Fruit fly (Drosophila melanogaster) whole organism, embryonic: Measurements from ENCODE around the gene CG5973.

Experiments
- CG10959 ChIP-seq: fragments of 200-800 bp; sonication (Bioruptor generic); IDR thresholded peaks from 2 replicates; pipeline ENCODE4 v1.3.6; 2022; ENCODE audit warnings: missing biosample characterization, missing genetic modification characterization
- CG12104 ChIP-seq: fragments of 200-800 bp; sonication (Bioruptor generic); optimal IDR thresholded peaks from 3 replicates; lab custom pipeline; 2016; ENCODE audit warnings: missing biosample characterization, missing genetic modification characterization
- CG12299 ChIP-seq: fragments of 200-800 bp; sonication (Bioruptor generic); optimal IDR thresholded peaks from 2 replicates; lab custom pipeline; 2018; ENCODE audit warnings: missing biosample characterization, mild to moderate bottlenecking, missing genetic modification characterization
- CG12744 ChIP-seq: fragments of 200-800 bp; sonication (Bioruptor generic); optimal IDR thresholded peaks from 2 replicates; lab custom pipeline; 2016; ENCODE audit warnings: missing biosample characterization, missing genetic modification characterization
- CG12942 ChIP-seq: fragments of 200-800 bp; sonication (Bioruptor generic); optimal IDR thresholded peaks from 3 replicates; lab custom pipeline; 2016; ENCODE audit warnings: missing biosample characterization, missing genetic modification characterization
- CG14860 ChIP-seq: fragments of 200-800 bp; sonication (Bioruptor generic); IDR thresholded peaks from 3 replicates; pipeline ENCODE4 v1.3.6; 2022; ENCODE audit warnings: missing biosample characterization, missing genetic modification characterization; ENCODE audit not compliant: partially characterized antibody
- CG15479 ChIP-seq: fragments of 200-800 bp; sonication (Bioruptor generic); optimal IDR thresholded peaks from 3 replicates; lab custom pipeline; 2019; ENCODE audit warnings: missing biosample characterization, mild to moderate bottlenecking, missing genetic modification characterization, moderate library complexity
- CG15514 ChIP-seq: fragments of 200-800 bp; sonication (Bioruptor generic); optimal IDR thresholded peaks from 3 replicates; lab custom pipeline; 2017; ENCODE audit warnings: missing biosample characterization, missing genetic modification characterization, mild to moderate bottlenecking, moderate library complexity, missing genetic modification reagents
- CG34422 ChIP-seq: fragments of 200-800 bp; sonication (Bioruptor generic); IDR thresholded peaks from 3 replicates; pipeline ENCODE4 v1.3.6; 2022; ENCODE audit warnings: missing biosample characterization, missing genetic modification characterization
- CG42726 ChIP-seq: fragments of 200-800 bp; sonication (Bioruptor generic); IDR thresholded peaks from 2 replicates; pipeline ENCODE4 v1.3.6; 2022; ENCODE audit warnings: missing biosample characterization, missing genetic modification characterization; ENCODE audit not compliant: partially characterized antibody
- CG4820 ChIP-seq: fragments of 200-800 bp; sonication (Bioruptor generic); optimal IDR thresholded peaks from 3 replicates; lab custom pipeline; 2016; ENCODE audit warnings: missing biosample characterization, missing genetic modification characterization
- CG6791 ChIP-seq: fragments of 200-800 bp; sonication (Bioruptor generic); IDR thresholded peaks from 3 replicates; pipeline ENCODE4 v1.3.6; 2022; ENCODE audit warnings: missing biosample characterization, missing genetic modification characterization; ENCODE audit not compliant: partially characterized antibody
- CG9437 ChIP-seq: fragments of 200-800 bp; sonication (Bioruptor generic); optimal IDR thresholded peaks from 2 replicates; lab custom pipeline; 2018; ENCODE audit warnings: missing biosample characterization, mild to moderate bottlenecking, missing genetic modification characterization
- CHES-1-like ChIP-seq: fragments of 200-800 bp; sonication (Bioruptor generic); optimal IDR thresholded peaks from 2 replicates; lab custom pipeline; 2016; ENCODE audit warnings: missing biosample characterization, missing genetic modification characterization
- CoRest ChIP-seq: fragments of 200-800 bp; sonication (Bioruptor generic); optimal IDR thresholded peaks from 3 replicates; lab custom pipeline; 2018; ENCODE audit warnings: missing biosample characterization, mild to moderate bottlenecking, missing genetic modification characterization, moderate library complexity
- Dbx ChIP-seq: fragments of 200-800 bp; sonication (Bioruptor generic); IDR thresholded peaks from 3 replicates; pipeline ENCODE4 v1.3.6; 2022; ENCODE audit warnings: missing biosample characterization, missing genetic modification characterization
- Dref ChIP-seq: fragments of 200-800 bp; sonication (Bioruptor generic); IDR thresholded peaks from 2 replicates; pipeline ENCODE4 v1.3.6; 2022; ENCODE audit warnings: missing biosample characterization, missing genetic modification characterization
- Drgx ChIP-seq: fragments of 200-800 bp; sonication (Bioruptor generic); IDR thresholded peaks from 2 replicates; pipeline ENCODE4 v1.3.6; 2022; ENCODE audit warnings: missing biosample characterization, missing genetic modification characterization
- Ets97D ChIP-seq: fragments of 200-800 bp; sonication (Bioruptor generic); optimal IDR thresholded peaks from 3 replicates; lab custom pipeline; 2016; ENCODE audit warnings: missing biosample characterization, missing genetic modification characterization
- Fer3 ChIP-seq: fragments of 200-800 bp; sonication (Bioruptor generic); optimal IDR thresholded peaks from 2 replicates; lab custom pipeline; 2018; ENCODE audit warnings: missing biosample characterization, mild to moderate bottlenecking, missing genetic modification characterization, moderate library complexity
- H2.0 ChIP-seq: fragments of 200-800 bp; sonication (Bioruptor generic); IDR thresholded peaks from 2 replicates; pipeline ENCODE4 v1.3.6; 2022; ENCODE audit warnings: missing biosample characterization, missing genetic modification characterization
- Lim3 ChIP-seq: fragments of 200-800 bp; sonication (Bioruptor generic); IDR thresholded peaks from 2 replicates; pipeline ENCODE4 v1.3.6; 2022; ENCODE audit warnings: missing biosample characterization, missing genetic modification characterization
- Sry-β ChIP-seq: fragments of 200-800 bp; sonication (Bioruptor generic); optimal IDR thresholded peaks from 2 replicates; lab custom pipeline; 2018; ENCODE audit warnings: missing biosample characterization, mild to moderate bottlenecking, missing genetic modification characterization, moderate library complexity
- amos ChIP-seq: fragments of 200-800 bp; sonication (Bioruptor generic); IDR thresholded peaks from 2 replicates; pipeline ENCODE4 v1.3.6; 2022; ENCODE audit warnings: missing biosample characterization, missing genetic modification characterization; ENCODE audit not compliant: partially characterized antibody
- bbx ChIP-seq: fragments of 200-800 bp; sonication (Bioruptor generic); IDR thresholded peaks from 2 replicates; pipeline ENCODE4 v1.3.6; 2022; ENCODE audit warnings: missing biosample characterization, missing genetic modification characterization; ENCODE audit not compliant: partially characterized antibody
- btn ChIP-seq: fragments of 200-800 bp; sonication (Bioruptor generic); optimal IDR thresholded peaks from 2 replicates; lab custom pipeline; 2016; ENCODE audit warnings: missing biosample characterization, missing genetic modification characterization
- chif ChIP-seq, 2 experiments: fragments of 200-800 bp; sonication (Bioruptor generic); optimal IDR thresholded peaks; 3 replicates each; lab custom pipeline; 2016; ENCODE audit warnings: missing biosample characterization in 2 of 2, missing genetic modification characterization in 2 of 2
- cwo ChIP-seq: fragments of 200-800 bp; sonication (Bioruptor generic); optimal IDR thresholded peaks from 3 replicates; lab custom pipeline; 2017; ENCODE audit warnings: missing biosample characterization, missing genetic modification characterization, mild to moderate bottlenecking, moderate library complexity, missing genetic modification reagents
- disco-r ChIP-seq: fragments of 200-800 bp; sonication (Bioruptor generic); optimal IDR thresholded peaks from 2 replicates; lab custom pipeline; 2016; ENCODE audit warnings: missing biosample characterization, missing genetic modification characterization
- dmrt99B ChIP-seq: fragments of 200-800 bp; sonication (Bioruptor generic); optimal IDR thresholded peaks from 2 replicates; lab custom pipeline; 2018; ENCODE audit warnings: missing biosample characterization, mild to moderate bottlenecking, missing genetic modification characterization, moderate library complexity
- dpn ChIP-seq, 2 experiments: fragments of 200-800 bp; sonication (Bioruptor generic); optimal IDR thresholded peaks; 3 replicates each; lab custom pipeline; 2016; ENCODE audit warnings: missing biosample characterization in 2 of 2, missing genetic modification characterization in 2 of 2
- esg ChIP-seq: fragments of 200-800 bp; sonication (Bioruptor generic); conservative IDR thresholded peaks from 2 replicates; pipeline ENCODE4 v1.3.6; 2022; ENCODE audit warnings: missing biosample characterization, missing genetic modification characterization
- eyg ChIP-seq: fragments of 200-800 bp; sonication (Bioruptor generic); optimal IDR thresholded peaks from 3 replicates; lab custom pipeline; 2016; ENCODE audit warnings: missing biosample characterization, missing genetic modification characterization
- fd3F ChIP-seq: fragments of 200-800 bp; sonication (Bioruptor generic); optimal IDR thresholded peaks from 2 replicates; lab custom pipeline; 2018; ENCODE audit warnings: missing biosample characterization, mild to moderate bottlenecking, missing genetic modification characterization, moderate library complexity
- fu2 ChIP-seq: fragments of 200-800 bp; sonication (Bioruptor generic); optimal IDR thresholded peaks from 2 replicates; lab custom pipeline; 2016; ENCODE audit warnings: missing biosample characterization, missing genetic modification characterization
- gem ChIP-seq: fragments of 200-800 bp; sonication (Bioruptor generic); optimal IDR thresholded peaks from 2 replicates; lab custom pipeline; 2019; ENCODE audit warnings: missing biosample characterization, mild to moderate bottlenecking, missing genetic modification characterization, moderate library complexity
- grau ChIP-seq: fragments of 200-800 bp; optimal IDR thresholded peaks from 3 replicates; lab custom pipeline; 2019; ENCODE audit warnings: missing biosample characterization, mild to moderate bottlenecking, missing genetic modification characterization, moderate library complexity
- grn ChIP-seq: fragments of 200-800 bp; sonication (Bioruptor generic); optimal IDR thresholded peaks from 3 replicates; lab custom pipeline; 2017; ENCODE audit warnings: missing biosample characterization, missing genetic modification characterization
- gsb-n ChIP-seq: fragments of 200-800 bp; sonication (Bioruptor generic); optimal IDR thresholded peaks from 3 replicates; lab custom pipeline; 2018; ENCODE audit warnings: missing biosample characterization, mild to moderate bottlenecking, missing genetic modification characterization
- lilli ChIP-seq: fragments of 200-800 bp; sonication (Bioruptor generic); optimal IDR thresholded peaks from 3 replicates; lab custom pipeline; 2016; ENCODE audit warnings: missing biosample characterization, missing genetic modification characterization
- nmo ChIP-seq: fragments of 200-800 bp; sonication (Bioruptor generic); optimal IDR thresholded peaks from 2 replicates; lab custom pipeline; 2018; ENCODE audit warnings: missing biosample characterization, mild to moderate bottlenecking, missing genetic modification characterization, moderate library complexity
- oc ChIP-seq: fragments of 200-800 bp; sonication (Bioruptor generic); optimal IDR thresholded peaks from 2 replicates; lab custom pipeline; 2018; ENCODE audit warnings: missing biosample characterization, mild to moderate bottlenecking, missing genetic modification characterization, moderate library complexity
- peb ChIP-seq: fragments of 200-800 bp; sonication (Bioruptor generic); IDR thresholded peaks from 2 replicates; pipeline ENCODE4 v1.3.6; 2022; ENCODE audit warnings: missing biosample characterization, missing genetic modification characterization
- scrt ChIP-seq: fragments of 200-800 bp; sonication (Bioruptor generic); optimal IDR thresholded peaks from 2 replicates; lab custom pipeline; 2018; ENCODE audit warnings: missing biosample characterization, mild to moderate bottlenecking, missing genetic modification characterization, moderate library complexity
- sens ChIP-seq: fragments of 200-800 bp; sonication (Bioruptor generic); peaks from one replicate; lab custom pipeline; 2016; ENCODE audit warnings: missing biosample characterization, missing genetic modification characterization
- so ChIP-seq: fragments of 200-800 bp; sonication (Bioruptor generic); IDR thresholded peaks from 3 replicates; pipeline ENCODE4 v1.3.6; 2022; ENCODE audit warnings: missing biosample characterization, missing genetic modification characterization
- stc ChIP-seq: fragments of 200-800 bp; sonication (Bioruptor generic); IDR thresholded peaks from 2 replicates; pipeline ENCODE4 v1.3.6; 2022; ENCODE audit warnings: missing biosample characterization, missing genetic modification characterization
- tup ChIP-seq: fragments of 200-800 bp; sonication (Bioruptor generic); optimal IDR thresholded peaks from 2 replicates; lab custom pipeline; 2016; ENCODE audit warnings: missing biosample characterization, mild to moderate bottlenecking, missing genetic modification characterization, moderate library complexity
- unpg ChIP-seq: fragments of 200-800 bp; sonication (Bioruptor generic); optimal IDR thresholded peaks from 3 replicates; lab custom pipeline; 2018; ENCODE audit warnings: missing biosample characterization, mild to moderate bottlenecking, missing genetic modification characterization, moderate library complexity

The CG5973 gene

DNA sequence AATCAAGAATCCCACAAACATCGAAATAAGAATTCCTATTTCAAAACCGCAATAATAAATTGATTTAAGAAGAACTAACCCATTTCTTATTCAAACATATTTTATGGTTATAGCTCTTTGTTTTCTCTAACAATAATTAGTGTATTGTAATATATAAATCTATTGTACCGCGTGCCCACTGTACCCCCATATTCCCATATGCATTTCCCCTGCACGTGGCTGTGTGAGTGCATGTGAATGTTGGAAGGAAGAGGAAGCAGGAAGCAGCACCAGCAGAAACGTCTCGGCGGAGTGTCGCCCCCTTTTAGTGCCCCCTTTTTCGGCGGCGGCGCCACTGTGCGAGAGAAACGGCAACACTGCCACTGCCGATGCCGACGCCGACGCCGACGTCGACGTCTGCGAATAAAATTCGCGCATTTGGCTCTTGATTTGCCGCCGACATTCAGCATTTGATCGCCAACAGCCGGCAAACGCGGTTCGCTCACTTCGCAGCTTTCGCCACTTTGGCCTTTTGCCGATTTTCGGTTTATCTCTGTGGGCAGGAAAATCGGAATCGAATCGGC is 13.9 kb upstream of the CG5973 start (continued):
- TF ChIP-seq stc, result peak; percentile 28; the same call in 1 of the 2 replicates
- TF ChIP-seq tup (GFP tag; lab: Kevin White, UChicago), result peak; percentile 8
- TF ChIP-seq cwo (GFP tag; lab: Kevin White, UChicago), result peak; percentile 60
- peak; percentile 23 for TF ChIP-seq Ets97D (GFP tag; lab: Kevin White, UChicago)
- no peak for TF ChIP-seq gsb-n (tag; lab: Kevin White, UChicago)
- 0 out of 2 replicates have a peak, but pooled peaks have one; percentile 28 for TF ChIP-seq CG42726 (GFP tag; lab: Robert Waterston, UW)
- 0 out of 3 replicates have a peak, but pooled peaks have one; percentile 14 for TF ChIP-seq so (GFP tag; lab: Robert Waterston, UW)
- TF ChIP-seq Dbx (GFP tag; lab: Robert Waterston, UW), result peak; percentile 74
- TF ChIP-seq CG12942 (GFP tag; lab: Kevin White, UChicago), result peak; percentile 10
- TF ChIP-seq scrt (GFP tag; lab: Kevin White, UChicago), result no peak
- TF ChIP-seq CG15514 (GFP tag; lab: Kevin White, UChicago), result peak; percentile 8
- no peak for TF ChIP-seq oc (tag; lab: Kevin White, UChicago)
- no peak for TF ChIP-seq fd3F
- no peak for TF ChIP-seq CG12104 (GFP tag; lab: Kevin White, UChicago)
- TF ChIP-seq grau, result peak; percentile 89
- no peak for TF ChIP-seq CG12744 (GFP tag; lab: Kevin White, UChicago)
- TF ChIP-seq CoRest (tag; lab: Kevin White, UChicago), result no peak
- TF ChIP-seq Lim3 (GFP tag; lab: Robert Waterston, UW), result no peak
- TF ChIP-seq CHES-1-like (GFP tag; lab: Kevin White, UChicago), result peak; percentile 8
- TF ChIP-seq Fer3, result peak; percentile 5
- no peak for TF ChIP-seq disco-r (GFP tag; lab: Kevin White, UChicago)
- TF ChIP-seq CG34422 (GFP tag; lab: Robert Waterston, UW), result no peak
- TF ChIP-seq CG9437 (GFP tag; lab: Kevin White, UChicago), result no peak
- peak; percentile 23 for TF ChIP-seq fu2 (GFP tag; lab: Kevin White, UChicago)
- TF ChIP-seq CG12299 (tag; lab: Kevin White, UChicago), result no peak
- TF ChIP-seq Dref (GFP tag; lab: Robert Waterston, UW), result 0 out of 2 replicates have a peak, but pooled peaks have one; percentile 10
- peak; percentile 46; the same call in 1 of the 2 replicates for TF ChIP-seq esg (GFP tag; lab: Robert Waterston, UW)
- no peak for TF ChIP-seq CG4820
- TF ChIP-seq grn (GFP tag; lab: Kevin White, UChicago), result no peak
- TF ChIP-seq dpn (GFP tag; optimal IDR thresholded peaks at IDR 0.05; lab: Kevin White, UChicago), result peak in 1 of 2 experiments; percentile 29
- TF ChIP-seq dmrt99B (tag; lab: Kevin White, UChicago), result peak; percentile 9
- no peak for TF ChIP-seq peb
- peak; percentile 32 for TF ChIP-seq gem (tag; lab: Kevin White, UChicago)
- TF ChIP-seq CG6791 (GFP tag; lab: Robert Waterston, UW), result peak; percentile 55; the same call in 1 of the 3 replicates
- 0 out of 2 replicates have a peak, but pooled peaks have one; percentile 13 for TF ChIP-seq bbx (GFP tag; lab: Robert Waterston, UW)
- 0 out of 2 replicates have a peak, but pooled peaks have one; percentile 15 for TF ChIP-seq amos (GFP tag; lab: Robert Waterston, UW)
- peak; percentile 81 for TF ChIP-seq Drgx (GFP tag; lab: Robert Waterston, UW)
- no peak for TF ChIP-seq CG15479 (GFP tag; lab: Kevin White, UChicago)
- peak; percentile 10 for TF ChIP-seq Sry-β
- no peak for TF ChIP-seq btn (GFP tag; lab: Kevin White, UChicago)
- no peak for TF ChIP-seq H2.0 (GFP tag; lab: Robert Waterston, UW)
- TF ChIP-seq CG10959 (GFP tag; lab: Robert Waterston, UW), result 0 out of 2 replicates have a peak, but pooled peaks have one; percentile 5
- TF ChIP-seq eyg (GFP tag; lab: Kevin White, UChicago), result peak; percentile 16
- TF ChIP-seq unpg (GFP tag; lab: Kevin White, UChicago), result peak; percentile 10
- peak; percentile 19 for TF ChIP-seq sens
- peak; percentile 66 for TF ChIP-seq lilli (GFP tag; lab: Kevin White, UChicago)
- TF ChIP-seq chif (GFP tag; optimal IDR thresholded peaks at IDR 0.05; lab: Kevin White, UChicago), result peak in 1 of 2 experiments; percentile 8
- peak; percentile 17 for TF ChIP-seq nmo (GFP tag; lab: Kevin White, UChicago)
- no peak for TF ChIP-seq CG14860 (GFP tag; lab: Robert Waterston, UW)
